Worm (Caenorhabditis elegans) whole organism, L1 larva: ENCODE data around the gene cuc-1.

ENCODE experiments used
- F16B12.6 ChIP-seq: fragments of 150-350 bp; optimal IDR thresholded peaks from 2 replicates; lab custom pipeline; 2014; ENCODE audit warnings: missing biosample characterization, missing genetic modification characterization
- Y116A8C.19 ChIP-seq: sonication (generic microtip); optimal IDR thresholded peaks from 2 replicates; lab custom pipeline; 2016; ENCODE audit warnings: missing compliant biosample characterization, missing genetic modification characterization, borderline replicate concordance
- alr-1 ChIP-seq: fragments of 200-800 bp; sonication (Bioruptor generic); optimal IDR thresholded peaks from 2 replicates; lab custom pipeline; 2018; ENCODE audit warnings: borderline replicate concordance, mild to moderate bottlenecking, missing genetic modification characterization, missing compliant biosample characterization
- aly-2 ChIP-seq: fragments of 150-350 bp; optimal IDR thresholded peaks from 2 replicates; lab custom pipeline; 2014; ENCODE audit warnings: missing biosample characterization, missing genetic modification characterization
- ama-1 ChIP-seq: fragments of 150-350 bp; optimal IDR thresholded peaks from 2 replicates; lab custom pipeline; 2014
- blmp-1 ChIP-seq: fragments of 150-350 bp; optimal IDR thresholded peaks from 2 replicates; lab custom pipeline; 2014; ENCODE audit warnings: missing biosample characterization, missing genetic modification characterization
- ceh-63 ChIP-seq: fragments of 200-800 bp; sonication (Bioruptor generic); optimal IDR thresholded peaks from 2 replicates; lab custom pipeline; 2018; ENCODE audit warnings: mild to moderate bottlenecking, missing genetic modification characterization, missing compliant biosample characterization
- ces-1 ChIP-seq: fragments of 150-350 bp; optimal IDR thresholded peaks from 2 replicates; lab custom pipeline; 2014; ENCODE audit warnings: missing biosample characterization, missing genetic modification reagents, missing genetic modification characterization
- dpl-1 ChIP-seq, 3 experiments: fragments of 150-350 bp in 2 of 3; sonication (generic microtip) in 1 of 3; optimal IDR thresholded peaks; 2 replicates each; lab custom pipeline; 2014 to 2017; ENCODE audit warnings: missing biosample characterization in 3 of 3, missing genetic modification characterization in 3 of 3, missing genetic modification reagents in 3 of 3
- efl-1 ChIP-seq, 4 experiments: fragments of 150-350 bp; optimal IDR thresholded peaks in 3 of 4; peaks in 1 of 4; 1 replicate in 1 of 4; 2 replicates in 3 of 4; lab custom pipeline; 2014; ENCODE audit warnings: missing biosample characterization in 2 of 4, missing genetic modification characterization in 2 of 4, missing genetic modification reagents in 2 of 4
- efl-3 ChIP-seq: fragments of 200-800 bp; sonication (Bioruptor generic); optimal IDR thresholded peaks from 2 replicates; lab custom pipeline; 2018; ENCODE audit warnings: mild to moderate bottlenecking, missing genetic modification characterization, missing compliant biosample characterization
- egl-27 ChIP-seq, 2 experiments: fragments of 150-350 bp in 1 of 2; sonication (generic microtip); optimal IDR thresholded peaks; 3 replicates each; lab custom pipeline; 2017 to 2018; ENCODE audit warnings: missing biosample characterization in 2 of 2, missing genetic modification characterization in 2 of 2, missing genetic modification reagents in 2 of 2
- elt-2 ChIP-seq: sonication (generic microtip); optimal IDR thresholded peaks from 2 replicates; lab custom pipeline; 2016; ENCODE audit warnings: missing genetic modification characterization, mild to moderate bottlenecking, inconsistent platforms, missing compliant biosample characterization, missing genetic modification reagents
- elt-3 ChIP-seq, 6 experiments: fragments of 150-350 bp in 1 of 6; sonication (generic microtip); optimal IDR thresholded peaks; 2 replicates each; lab custom pipeline; 2017 to 2018; ENCODE audit warnings: missing biosample characterization in 6 of 6, missing genetic modification characterization in 6 of 6, inconsistent platforms in 1 of 6
- fkh-10 ChIP-seq: sonication (generic microtip); optimal IDR thresholded peaks from 2 replicates; lab custom pipeline; 2017; ENCODE audit warnings: missing biosample characterization, missing genetic modification reagents, missing genetic modification characterization
- fkh-8 ChIP-seq: sonication (generic microtip); optimal IDR thresholded peaks from 2 replicates; lab custom pipeline; 2016; ENCODE audit warnings: mild to moderate bottlenecking, missing genetic modification characterization, missing compliant biosample characterization
- lin-35 ChIP-seq, 2 experiments: fragments of 150-350 bp; optimal IDR thresholded peaks; 2 replicates each; lab custom pipeline; 2014; ENCODE audit warnings: missing biosample characterization in 2 of 2, missing genetic modification characterization in 2 of 2, missing genetic modification reagents in 2 of 2
- lin-39 ChIP-seq: fragments of 150-350 bp; optimal IDR thresholded peaks from 2 replicates; lab custom pipeline; 2014; ENCODE audit warnings: missing biosample characterization, missing genetic modification reagents, missing genetic modification characterization
- lir-3 ChIP-seq: sonication (generic microtip); optimal IDR thresholded peaks from 2 replicates; lab custom pipeline; 2016; ENCODE audit warnings: mild to moderate bottlenecking, missing genetic modification characterization, moderate library complexity, missing compliant biosample characterization; ENCODE audit not compliant: poor library complexity
- lsy-2 ChIP-seq, 2 experiments: fragments of 150-350 bp; optimal IDR thresholded peaks; 2 replicates each; lab custom pipeline; 2014; ENCODE audit warnings: missing biosample characterization in 2 of 2, missing genetic modification characterization in 2 of 2
- mep-1 ChIP-seq: fragments of 150-350 bp; optimal IDR thresholded peaks from 2 replicates; lab custom pipeline; 2014; ENCODE audit warnings: missing biosample characterization, missing genetic modification characterization
- nhr-11 ChIP-seq: fragments of 150-350 bp; optimal IDR thresholded peaks from 2 replicates; lab custom pipeline; 2014; ENCODE audit warnings: missing biosample characterization, missing genetic modification characterization
- nhr-12 ChIP-seq: sonication (generic microtip); optimal IDR thresholded peaks from 2 replicates; lab custom pipeline; 2017; ENCODE audit warnings: missing biosample characterization, missing genetic modification characterization
- nhr-19 ChIP-seq: fragments of 200-800 bp; sonication (Bioruptor generic); conservative IDR thresholded peaks from 2 replicates; pipeline ENCODE4 v1.3.6; 2022; ENCODE audit warnings: missing genetic modification characterization, missing compliant biosample characterization
- nhr-28 ChIP-seq: fragments of 150-350 bp; optimal IDR thresholded peaks from 2 replicates; lab custom pipeline; 2014; ENCODE audit warnings: missing biosample characterization, missing genetic modification characterization
- nhr-47 ChIP-seq: sonication (generic microtip); optimal IDR thresholded peaks from 2 replicates; lab custom pipeline; 2016; ENCODE audit warnings: mild to moderate bottlenecking, missing genetic modification characterization, moderate library complexity, missing compliant biosample characterization
- nhr-76 ChIP-seq: sonication (generic microtip); optimal IDR thresholded peaks from 2 replicates; lab custom pipeline; 2017; ENCODE audit warnings: missing biosample characterization, missing genetic modification characterization
- nhr-77 ChIP-seq: fragments of 150-350 bp; optimal IDR thresholded peaks from 2 replicates; lab custom pipeline; 2014; ENCODE audit warnings: missing biosample characterization, missing genetic modification characterization
- nhr-85 ChIP-seq: sonication (generic microtip); peaks from one replicate; lab custom pipeline; 2016; ENCODE audit warnings: missing genetic modification characterization, inconsistent platforms, missing compliant biosample characterization
- nhr-90 ChIP-seq: sonication (generic microtip); optimal IDR thresholded peaks from 2 replicates; lab custom pipeline; 2016; ENCODE audit warnings: mild to moderate bottlenecking, missing genetic modification characterization, missing compliant biosample characterization; ENCODE audit not compliant: poor library complexity
- pax-3 ChIP-seq: fragments of 200-800 bp; sonication (Bioruptor generic); optimal IDR thresholded peaks from 2 replicates; lab custom pipeline; 2018; ENCODE audit warnings: mild to moderate bottlenecking, missing genetic modification characterization, moderate library complexity, missing compliant biosample characterization
- pqm-1 ChIP-seq: sonication (generic microtip); optimal IDR thresholded peaks from 3 replicates; lab custom pipeline; 2017; ENCODE audit warnings: missing biosample characterization, missing genetic modification characterization
- snu-23 ChIP-seq: sonication (generic microtip); optimal IDR thresholded peaks from 2 replicates; lab custom pipeline; 2016; ENCODE audit warnings: missing genetic modification characterization, missing compliant biosample characterization
- sox-4 ChIP-seq: sonication (generic microtip); optimal IDR thresholded peaks from 2 replicates; lab custom pipeline; 2016; ENCODE audit warnings: missing genetic modification characterization, missing compliant biosample characterization
- sptf-1 ChIP-seq: fragments of 150-350 bp; optimal IDR thresholded peaks from 2 replicates; lab custom pipeline; 2014; ENCODE audit warnings: missing biosample characterization, missing genetic modification characterization
- tbx-2 ChIP-seq: sonication (generic microtip); optimal IDR thresholded peaks from 2 replicates; lab custom pipeline; 2016; ENCODE audit warnings: missing genetic modification characterization, missing compliant biosample characterization
- tlp-1 ChIP-seq: fragments of 150-350 bp; optimal IDR thresholded peaks from 2 replicates; lab custom pipeline; 2014; ENCODE audit warnings: missing biosample characterization, missing genetic modification characterization
- unc-130 ChIP-seq: fragments of 150-350 bp; optimal IDR thresholded peaks from 2 replicates; lab custom pipeline; 2017; ENCODE audit warnings: missing biosample characterization, missing genetic modification characterization, inconsistent platforms
- unc-30 ChIP-seq: sonication (generic microtip); optimal IDR thresholded peaks from 2 replicates; lab custom pipeline; 2017; ENCODE audit warnings: missing biosample characterization, missing genetic modification characterization
- unc-98 ChIP-seq: fragments of 200-800 bp; sonication (Bioruptor generic); IDR thresholded peaks from 2 replicates; pipeline ENCODE4 v1.3.6; 2022; ENCODE audit warnings: missing genetic modification characterization, missing compliant biosample characterization
- vab-15 ChIP-seq: sonication (generic microtip); optimal IDR thresholded peaks from 2 replicates; lab custom pipeline; 2017; ENCODE audit warnings: missing genotype, mild to moderate bottlenecking, missing genetic modification characterization, missing compliant biosample characterization
- zag-1 ChIP-seq: fragments of 150-350 bp; optimal IDR thresholded peaks from 2 replicates; lab custom pipeline; 2014; ENCODE audit warnings: missing biosample characterization, missing genetic modification characterization
- zip-4 ChIP-seq: fragments of 200-800 bp; sonication (Bioruptor generic); optimal IDR thresholded peaks from 2 replicates; lab custom pipeline; 2018; ENCODE audit warnings: mild to moderate bottlenecking, missing genetic modification characterization, moderate library complexity, missing compliant biosample characterization

The cuc-1 gene

DNA sequence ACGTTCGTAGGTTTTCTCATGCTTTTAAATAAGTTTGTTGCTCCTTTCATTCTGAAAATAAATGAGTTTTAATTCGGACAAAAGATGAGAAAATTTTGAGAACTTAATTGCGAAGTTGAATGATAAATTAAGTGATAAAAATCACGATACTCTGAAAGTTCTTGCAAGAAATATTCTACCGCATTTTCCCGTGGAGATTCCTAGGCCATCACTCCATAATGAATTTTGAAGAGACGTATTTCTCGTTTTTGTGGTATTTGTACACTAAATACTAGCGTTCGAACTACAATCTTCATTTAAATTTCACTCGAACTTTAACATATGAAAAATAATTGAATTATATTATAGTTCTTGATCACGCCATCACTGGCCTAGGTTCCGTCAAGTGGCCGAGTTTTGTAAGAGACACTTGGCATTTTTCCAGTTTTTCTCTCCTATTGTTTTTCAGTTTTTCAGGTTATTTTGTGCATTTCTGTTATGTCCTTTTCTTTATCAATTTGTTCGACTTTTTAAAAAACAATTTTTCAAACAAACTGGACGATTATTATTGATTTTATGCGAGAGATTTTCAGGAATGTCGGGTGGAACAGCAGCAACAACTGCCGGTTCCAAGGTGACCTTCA, 2.3 kb downstream of the cuc-1 start, which contains the start of the genes coq-5 and ufm-1 (continued):
- TF ChIP-seq elt-2 (tag; lab: Kevin White, UChicago), result no peak

DNA sequence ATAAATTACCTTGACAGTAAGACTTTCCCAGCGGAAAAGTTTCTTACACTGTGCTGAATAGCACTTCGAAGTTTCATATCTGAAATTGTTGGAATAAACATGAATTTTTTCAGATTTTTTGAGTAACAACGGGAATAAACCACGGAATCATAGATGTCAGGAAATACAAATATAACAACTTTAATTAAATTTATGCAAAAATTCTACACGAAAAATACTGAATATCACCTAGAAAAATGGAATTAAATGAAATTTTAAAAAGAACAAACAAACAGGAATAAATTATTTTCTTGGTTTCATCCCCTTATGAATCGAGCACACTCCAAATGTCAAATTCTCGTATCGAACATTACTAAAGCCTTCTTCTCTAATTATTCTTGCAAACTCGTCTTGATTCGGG, 3.6 kb downstream of the cuc-1 start, which contains the start of gene tag-307:
Gene tag-307 (minus strand): TSS at position 101 of the 400 bp plus-strand sequence.
- no peak for TF ChIP-seq unc-98
- TF ChIP-seq ama-1 (lab: Kevin White, UChicago), result no peak
- no peak for TF ChIP-seq dpl-1 (GFP tag; optimal IDR thresholded peaks at IDR 0.05; lab: Kevin White, UChicago)
- TF ChIP-seq efl-3 (GFP tag; lab: Kevin White, UChicago), result no peak

DNA sequence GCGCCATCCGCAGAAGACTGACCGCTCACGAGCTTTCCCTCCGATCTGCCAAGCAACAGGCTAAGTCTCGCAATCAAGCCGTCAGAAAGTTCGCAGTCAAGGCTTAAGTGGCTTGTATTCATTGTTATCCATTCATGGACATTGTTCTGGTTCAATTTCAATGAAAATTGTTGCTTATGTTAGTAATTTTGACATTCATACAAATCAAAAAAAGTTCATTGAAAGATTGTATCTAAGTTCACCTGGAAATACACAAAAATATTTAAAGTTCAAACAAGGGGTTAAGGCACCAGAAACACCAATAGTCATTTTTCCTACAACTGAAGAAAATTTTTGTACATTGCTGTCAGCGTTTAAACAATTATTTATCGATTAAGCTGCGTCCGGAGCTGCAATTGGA, 5.3 kb downstream of the cuc-1 start:
- no peak for TF ChIP-seq lin-39 (tag; lab: Kevin White, UChicago)
- peak; percentile 66 for TF ChIP-seq nhr-85 (tag; lab: Kevin White, UChicago)

DNA sequence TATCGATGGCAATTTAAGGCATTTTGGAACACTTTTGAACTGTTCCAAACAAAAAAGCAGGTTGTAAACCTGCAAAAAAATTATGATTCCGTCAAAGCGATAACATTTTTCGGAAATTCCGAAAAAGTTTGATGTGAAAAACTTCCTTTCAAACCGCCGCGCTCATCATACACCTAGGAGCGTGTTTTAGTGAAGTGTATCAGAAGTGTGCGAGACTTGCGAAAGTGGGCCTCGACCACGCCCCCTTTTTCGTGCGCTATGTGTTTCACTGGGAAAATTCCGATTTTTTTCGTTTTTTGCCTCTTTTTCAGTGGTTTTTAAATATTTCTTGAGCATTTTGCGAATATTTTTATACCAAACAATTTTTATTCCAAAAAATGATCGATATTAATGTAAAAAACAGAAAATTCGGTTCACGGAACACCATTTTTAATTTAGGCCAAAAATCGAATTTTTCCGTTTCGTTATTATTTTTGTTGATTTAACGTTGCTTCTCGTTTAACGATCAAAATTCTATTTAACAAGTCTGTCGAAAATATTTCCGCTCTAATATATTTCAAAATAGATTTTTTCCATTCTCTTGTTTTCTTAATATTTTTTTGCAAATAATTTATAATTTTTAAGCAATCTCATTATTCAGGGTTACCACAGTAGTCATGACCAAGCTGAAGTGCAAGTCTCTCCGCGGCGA, 6.1 kb downstream of the cuc-1 start, which contains the start of gene rpl-35:
Gene rpl-35 (plus strand): TSS at position 641 of the 691 bp plus-strand sequence.
- TF ChIP-seq sox-4 (tag; lab: Kevin White, UChicago), result peak; percentile 98
- TF ChIP-seq zip-4 (GFP tag; lab: Kevin White, UChicago), result peak; percentile 98
- peak; percentile 85 to 95 for TF ChIP-seq egl-27 (tag; optimal IDR thresholded peaks at IDR 0.05; lab: Kevin White, UChicago)
- TF ChIP-seq mep-1 (tag; lab: Kevin White, UChicago), result peak; percentile 99
- peak; percentile 100 for TF ChIP-seq nhr-19
- no peak for TF ChIP-seq tlp-1
- peak; percentile 100 for TF ChIP-seq lin-35 (GFP tag; optimal IDR thresholded peaks at IDR 0.05; lab: Kevin White, UChicago)
- TF ChIP-seq F16B12.6 (tag; lab: Kevin White, UChicago), result peak; percentile 89
- peak; percentile 100 for TF ChIP-seq unc-130 (tag; lab: Kevin White, UChicago)
- peak; percentile 98 for TF ChIP-seq nhr-11 (tag; lab: Kevin White, UChicago)
- TF ChIP-seq elt-3 (tag; optimal IDR thresholded peaks at IDR 0.05; lab: Kevin White, UChicago), result peak; percentile 98 to 100 (median 98)
- TF ChIP-seq aly-2 (tag; lab: Kevin White, UChicago), result peak; percentile 99
- TF ChIP-seq lin-39 (tag; lab: Kevin White, UChicago), result peak; percentile 98
- peak; percentile 98 for TF ChIP-seq ceh-63 (GFP tag; lab: Kevin White, UChicago)
- TF ChIP-seq pqm-1, result peak; percentile 71
- TF ChIP-seq vab-15 (tag; lab: Kevin White, UChicago), result peak; percentile 98
- TF ChIP-seq lsy-2 (tag; optimal IDR thresholded peaks at IDR 0.05; lab: Kevin White, UChicago), result peak; percentile 98 to 99
- peak; percentile 100 for TF ChIP-seq tbx-2 (tag; lab: Kevin White, UChicago)
- TF ChIP-seq nhr-85 (tag; lab: Kevin White, UChicago), result peak; percentile 100
- peak; percentile 66 for TF ChIP-seq unc-30 (tag; lab: Kevin White, UChicago)
- TF ChIP-seq zag-1, result peak; percentile 74
- TF ChIP-seq fkh-8 (tag; lab: Kevin White, UChicago), result peak; percentile 100
- peak; percentile 98 for TF ChIP-seq efl-3 (GFP tag; lab: Kevin White, UChicago)
- TF ChIP-seq efl-1 (optimal IDR thresholded peaks at IDR 0.05; lab: Kevin White, UChicago), result peak; percentile 99 to 100
- TF ChIP-seq efl-1 (GFP tag; optimal IDR thresholded peaks at IDR 0.05 in 1 of 2; lab: Kevin White, UChicago), result peak; percentile 100
- no peak for TF ChIP-seq sptf-1 (tag; lab: Kevin White, UChicago)
- peak; percentile 100 for TF ChIP-seq nhr-77 (tag; lab: Kevin White, UChicago)
- peak; percentile 79 for TF ChIP-seq nhr-12 (tag; lab: Kevin White, UChicago)
- peak; percentile 100 for TF ChIP-seq dpl-1 (GFP tag; optimal IDR thresholded peaks at IDR 0.05; lab: Kevin White, UChicago)
- TF ChIP-seq nhr-28 (tag; lab: Kevin White, UChicago), result peak; percentile 15
- TF ChIP-seq nhr-47 (tag; lab: Kevin White, UChicago), result peak; percentile 100
- peak; percentile 85 for TF ChIP-seq nhr-76 (tag; lab: Kevin White, UChicago)
- peak; percentile 100 for TF ChIP-seq nhr-90 (tag; lab: Kevin White, UChicago)
- no peak for TF ChIP-seq alr-1 (tag; lab: Kevin White, UChicago)
- TF ChIP-seq ces-1, result peak; percentile 91
- TF ChIP-seq blmp-1, result peak; percentile 95
- peak; percentile 99 for TF ChIP-seq fkh-10 (GFP tag; lab: Kevin White, UChicago)
- peak; percentile 100 for TF ChIP-seq snu-23
- peak; percentile 61 for TF ChIP-seq Y116A8C.19 (tag; lab: Kevin White, UChicago)
- peak; percentile 99 for TF ChIP-seq pax-3 (tag; lab: Kevin White, UChicago)
- peak; percentile 98 for TF ChIP-seq lir-3 (tag; lab: Kevin White, UChicago)
